Fruit fly (Drosophila melanogaster) whole organism, wandering third instar larva: ENCODE measurements around the gene ush.

Source experiments
- Abd-B ChIP-seq: fragments of >200 bp; optimal IDR thresholded peaks from 2 replicates; lab custom pipeline; 2017; ENCODE audit warnings: missing biosample characterization, missing genetic modification characterization
- CG32264 ChIP-seq: fragments of 200-800 bp; sonication (Bioruptor generic); optimal IDR thresholded peaks from 2 replicates; lab custom pipeline; 2016; ENCODE audit warnings: missing biosample characterization, missing genetic modification characterization
- CG9705 ChIP-seq: fragments of 200-800 bp; sonication (Bioruptor generic); optimal IDR thresholded peaks from 2 replicates; lab custom pipeline; 2018; ENCODE audit warnings: missing biosample characterization, mild to moderate bottlenecking, missing genetic modification characterization
- CrebA ChIP-seq: fragments of 200-800 bp; sonication (Bioruptor generic); optimal IDR thresholded peaks from 2 replicates; lab custom pipeline; 2016; ENCODE audit warnings: missing biosample characterization, mild to moderate bottlenecking, missing genetic modification characterization, borderline replicate concordance
- Dfd ChIP-seq: fragments of >200 bp; optimal IDR thresholded peaks from 2 replicates; lab custom pipeline; 2017; ENCODE audit warnings: missing biosample characterization, missing genetic modification characterization
- Dif ChIP-seq: fragments of 200-275, 200-300 bp; sonication (Bioruptor generic); optimal IDR thresholded peaks from 2 replicates; lab custom pipeline; 2018; ENCODE audit warnings: missing biosample characterization, missing genetic modification characterization; ENCODE audit not compliant: partially characterized antibody
- GATAd ChIP-seq: sonication (Bioruptor generic); optimal IDR thresholded peaks from 2 replicates; lab custom pipeline; 2016; ENCODE audit warnings: missing biosample characterization, missing genetic modification characterization
- HLH106 ChIP-seq: fragments of 200-800 bp; optimal IDR thresholded peaks from 3 replicates; lab custom pipeline; 2019; ENCODE audit warnings: missing biosample characterization, mild to moderate bottlenecking, missing genetic modification characterization, moderate library complexity
- Hnf4 ChIP-seq: fragments of 200-800 bp; sonication (Bioruptor generic); optimal IDR thresholded peaks from 2 replicates; lab custom pipeline; 2016; ENCODE audit warnings: missing biosample characterization, mild to moderate bottlenecking, missing genetic modification characterization
- Hr78 ChIP-seq: fragments of >200 bp; optimal IDR thresholded peaks from 2 replicates; lab custom pipeline; 2017; ENCODE audit warnings: missing biosample characterization, missing genetic modification characterization
- Hr83 ChIP-seq: fragments of 200-300 bp; sonication (Bioruptor generic); optimal IDR thresholded peaks from 2 replicates; lab custom pipeline; 2016; ENCODE audit warnings: missing biosample characterization, mild to moderate bottlenecking, missing genetic modification characterization, moderate library complexity; ENCODE audit not compliant: poor library complexity, severe bottlenecking
- Jra ChIP-seq: sonication (Bioruptor generic); optimal IDR thresholded peaks from 2 replicates; lab custom pipeline; 2016; ENCODE audit warnings: missing biosample characterization, missing genetic modification characterization
- Mio ChIP-seq: sonication (Bioruptor generic); optimal IDR thresholded peaks from 2 replicates; lab custom pipeline; 2016; ENCODE audit warnings: missing biosample characterization, missing genetic modification characterization
- Myc ChIP-seq: fragments of >200 bp; optimal IDR thresholded peaks from 2 replicates; lab custom pipeline; 2017
- N ChIP-seq: fragments of >200 bp; optimal IDR thresholded peaks from 2 replicates; lab custom pipeline; 2018; ENCODE audit warnings: missing biosample characterization, missing external identifiers, missing genetic modification characterization
- OdsH ChIP-seq: fragments of 200-800 bp; sonication (Bioruptor generic); optimal IDR thresholded peaks from 2 replicates; lab custom pipeline; 2016; ENCODE audit warnings: missing biosample characterization, mild to moderate bottlenecking, missing genetic modification characterization
- Rel ChIP-seq, 2 experiments: fragments of 200-800 bp; sonication (Bioruptor generic) in 1 of 2; optimal IDR thresholded peaks; 2 replicates in 1 of 2; 3 replicates in 1 of 2; lab custom pipeline; 2016 to 2019; ENCODE audit warnings: mild to moderate bottlenecking in 2 of 2, missing biosample characterization in 2 of 2, missing genetic modification characterization in 2 of 2, moderate library complexity in 1 of 2
- Sp1 ChIP-seq: fragments of 200-800 bp; sonication (Bioruptor generic); optimal IDR thresholded peaks from 3 replicates; lab custom pipeline; 2019; ENCODE audit warnings: missing biosample characterization, mild to moderate bottlenecking, missing genetic modification characterization, moderate library complexity
- Vsx2 ChIP-seq: fragments of 200-300, 225-300 bp; sonication (Bioruptor generic); optimal IDR thresholded peaks from 2 replicates; lab custom pipeline; 2018; ENCODE audit warnings: missing biosample characterization, missing genetic modification characterization; ENCODE audit not compliant: partially characterized antibody
- br ChIP-seq: fragments of 200-800 bp; sonication (Bioruptor generic); optimal IDR thresholded peaks from 2 replicates; lab custom pipeline; 2016; ENCODE audit warnings: missing biosample characterization, missing genetic modification characterization
- brk ChIP-seq: fragments of 200-800 bp; sonication (Bioruptor generic); optimal IDR thresholded peaks from 2 replicates; lab custom pipeline; 2016; ENCODE audit warnings: missing biosample characterization, mild to moderate bottlenecking, missing genetic modification characterization
- dl ChIP-seq, 2 experiments: fragments of 175-275, 200-275 bp in 1 of 2; fragments of 200-275 bp in 1 of 2; sonication (Bioruptor generic); optimal IDR thresholded peaks; lab custom pipeline; 2018; ENCODE audit warnings: mild to moderate bottlenecking in 2 of 2, missing biosample characterization in 2 of 2, missing genetic modification characterization in 2 of 2, moderate library complexity in 2 of 2; ENCODE audit not compliant: partially characterized antibody in 2 of 2, insufficient read depth in 1 of 2
- dmrt93B ChIP-seq: fragments of 200-800 bp; sonication (Bioruptor generic); optimal IDR thresholded peaks from 2 replicates; lab custom pipeline; 2018; ENCODE audit warnings: missing biosample characterization, mild to moderate bottlenecking, missing genetic modification characterization
- dsf ChIP-seq: sonication (Bioruptor generic); optimal IDR thresholded peaks from 2 replicates; lab custom pipeline; 2016; ENCODE audit warnings: missing biosample characterization, missing genetic modification characterization, borderline replicate concordance
- ey ChIP-seq: fragments of 200-800 bp; sonication (Bioruptor generic); optimal IDR thresholded peaks from 2 replicates; lab custom pipeline; 2016; ENCODE audit warnings: missing biosample characterization, missing genetic modification characterization
- foxo ChIP-seq, 2 experiments: fragments of 200-800 bp; sonication (Bioruptor generic); optimal IDR thresholded peaks; 2 replicates in 1 of 2; 3 replicates in 1 of 2; lab custom pipeline; 2016 to 2017; ENCODE audit warnings: missing biosample characterization in 2 of 2, missing genetic modification characterization in 2 of 2
- fru ChIP-seq: fragments of 200-800 bp; sonication (Bioruptor generic); optimal IDR thresholded peaks from 3 replicates; lab custom pipeline; 2016; ENCODE audit warnings: missing biosample characterization, mild to moderate bottlenecking, missing genetic modification characterization
- h ChIP-seq: fragments of 200-800 bp; sonication (Bioruptor generic); optimal IDR thresholded peaks from 3 replicates; lab custom pipeline; 2016; ENCODE audit warnings: missing biosample characterization, mild to moderate bottlenecking, missing genetic modification characterization
- jim ChIP-seq: fragments of 175-275, 200-325 bp; sonication (Bioruptor generic); optimal IDR thresholded peaks from 2 replicates; lab custom pipeline; 2016; ENCODE audit warnings: missing biosample characterization, mild to moderate bottlenecking, missing genetic modification characterization
- lola ChIP-seq: fragments of >200 bp; optimal IDR thresholded peaks from 2 replicates; lab custom pipeline; 2017; ENCODE audit warnings: missing biosample characterization, missing genetic modification characterization
- pan ChIP-seq: fragments of >200 bp; optimal IDR thresholded peaks from 2 replicates; lab custom pipeline; 2017
- psq ChIP-seq: fragments of 200-800 bp; sonication (Bioruptor generic); optimal IDR thresholded peaks from 3 replicates; lab custom pipeline; 2017; ENCODE audit warnings: missing biosample characterization, mild to moderate bottlenecking, missing genetic modification characterization, moderate library complexity
- rgr ChIP-seq: fragments of 200-800 bp; sonication (Bioruptor generic); optimal IDR thresholded peaks from 3 replicates; lab custom pipeline; 2016; ENCODE audit warnings: missing biosample characterization, mild to moderate bottlenecking, missing genetic modification characterization
- sage ChIP-seq: fragments of 200-800 bp; sonication (Bioruptor generic); optimal IDR thresholded peaks from 2 replicates; lab custom pipeline; 2016; ENCODE audit warnings: missing biosample characterization, mild to moderate bottlenecking, missing genetic modification characterization
- sv ChIP-seq: fragments of 200-800 bp; sonication (Bioruptor generic); optimal IDR thresholded peaks from 3 replicates; lab custom pipeline; 2016; ENCODE audit warnings: missing biosample characterization, missing genetic modification characterization
- tai ChIP-seq: sonication (Bioruptor generic); optimal IDR thresholded peaks from 2 replicates; lab custom pipeline; 2016; ENCODE audit warnings: missing biosample characterization, missing genetic modification characterization
- usp ChIP-seq: fragments of >200 bp; optimal IDR thresholded peaks from 2 replicates; lab custom pipeline; 2017; ENCODE audit warnings: missing biosample characterization, missing genetic modification characterization
- woc ChIP-seq: sonication (Bioruptor generic); optimal IDR thresholded peaks from 2 replicates; lab custom pipeline; 2016; ENCODE audit warnings: missing biosample characterization, mild to moderate bottlenecking, missing genetic modification characterization

The ush gene

DNA sequence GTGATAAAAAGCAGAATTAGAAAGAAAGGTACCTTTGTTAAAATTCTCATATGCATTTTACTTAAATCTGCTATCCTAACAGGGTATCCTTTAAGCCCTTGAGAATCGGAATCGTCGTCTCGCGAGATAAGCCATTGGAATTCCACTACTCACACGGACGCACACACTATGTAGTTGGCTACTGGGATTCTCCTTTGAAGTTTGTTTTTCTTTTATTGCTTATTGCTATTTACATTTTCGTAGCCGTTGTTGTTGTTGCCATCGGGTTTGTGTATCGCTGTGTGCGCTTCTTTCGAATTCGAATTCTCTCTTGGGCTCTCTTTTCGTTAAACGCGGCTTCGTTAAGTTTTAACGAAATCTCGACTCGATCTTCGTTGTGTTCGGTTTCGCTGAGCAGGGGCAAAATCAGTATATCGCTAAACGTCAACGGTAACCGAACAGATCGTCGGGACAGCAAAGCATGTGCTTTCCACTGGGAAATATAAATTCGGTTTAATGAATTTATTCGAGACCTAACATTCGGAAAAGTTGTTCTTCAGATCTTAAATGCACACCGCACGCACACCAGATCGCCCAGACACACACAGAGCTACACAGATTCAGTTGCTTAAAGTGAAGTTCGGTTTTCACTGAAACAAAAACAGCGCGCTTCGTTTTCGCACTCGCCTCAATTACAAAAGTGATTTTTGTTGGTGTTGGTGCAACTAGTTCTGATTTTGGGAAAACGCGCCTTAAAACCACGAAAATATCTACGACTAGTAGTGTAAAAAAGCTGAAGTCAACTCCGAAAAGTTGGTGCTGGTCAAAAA lies 45.0 kb upstream of the ush start, which contains the start of gene ex:
Gene ex (plus strand): TSS at position 408 of the 809 bp plus-strand sequence.
- no peak for TF ChIP-seq br (GFP tag; lab: Kevin White, UChicago)
- TF ChIP-seq Hnf4, result peak; percentile 2
- no peak for TF ChIP-seq GATAd (GFP tag; lab: Kevin White, UChicago)
- no peak for TF ChIP-seq Jra (GFP tag; lab: Kevin White, UChicago)
- TF ChIP-seq lola (GFP tag; lab: Kevin White, UChicago), result no peak
- TF ChIP-seq jim (GFP tag; lab: Kevin White, UChicago), result no peak
- TF ChIP-seq brk (GFP tag; lab: Kevin White, UChicago), result peak; percentile 13
- no peak for TF ChIP-seq Mio (GFP tag; lab: Kevin White, UChicago)
- no peak for TF ChIP-seq Dfd (GFP tag; lab: Kevin White, UChicago)
- TF ChIP-seq h (GFP tag; lab: Kevin White, UChicago), result no peak
- no peak for TF ChIP-seq woc (GFP tag; lab: Kevin White, UChicago)
- TF ChIP-seq CrebA, result peak; percentile 88
- peak; percentile 12 for TF ChIP-seq OdsH
- no peak for TF ChIP-seq dl (GFP tag; optimal IDR thresholded peaks at IDR 0.05; lab: Kevin White, UChicago; ENCODE audit: insufficient read depth in 1 of 2, partially characterized antibody in 2 of 2)
- TF ChIP-seq CG9705 (GFP tag; lab: Kevin White, UChicago), result no peak
- no peak for TF ChIP-seq Dif (GFP tag; lab: Kevin White, UChicago)
- TF ChIP-seq HLH106 (tag; lab: Kevin White, UChicago), result no peak
- no peak for TF ChIP-seq dsf (GFP tag; lab: Kevin White, UChicago)
- TF ChIP-seq Sp1, result peak; percentile 16
- peak; percentile 8 for TF ChIP-seq rgr
- TF ChIP-seq dmrt93B (GFP tag; lab: Kevin White, UChicago), result no peak
- TF ChIP-seq Rel (GFP tag; optimal IDR thresholded peaks at IDR 0.05; lab: Kevin White, UChicago), result no peak
- peak; percentile 25 for TF ChIP-seq Rel (tag; optimal IDR thresholded peaks at IDR 0.05; lab: Kevin White, UChicago)
- TF ChIP-seq foxo (GFP tag; optimal IDR thresholded peaks at IDR 0.05; lab: Kevin White, UChicago), result peak in 1 of 2 experiments; percentile 53
- no peak for TF ChIP-seq N (GFP tag; lab: Kevin White, UChicago)
- TF ChIP-seq tai (GFP tag; lab: Kevin White, UChicago), result no peak
- no peak for TF ChIP-seq pan (lab: Kevin White, UChicago)
- TF ChIP-seq CG32264 (GFP tag; lab: Kevin White, UChicago), result no peak
- TF ChIP-seq fru, result no peak
- peak; percentile 36 for TF ChIP-seq sage (GFP tag; lab: Kevin White, UChicago)
- peak; percentile 40 for TF ChIP-seq psq (GFP tag; lab: Kevin White, UChicago)
- TF ChIP-seq Vsx2 (GFP tag; lab: Kevin White, UChicago), result no peak
- no peak for TF ChIP-seq Abd-B (GFP tag; lab: Kevin White, UChicago)
- no peak for TF ChIP-seq Myc (lab: Kevin White, UChicago)
- no peak for TF ChIP-seq sv (GFP tag; lab: Kevin White, UChicago)
- no peak for TF ChIP-seq usp (GFP tag; lab: Kevin White, UChicago)
- TF ChIP-seq ey (GFP tag; lab: Kevin White, UChicago), result no peak
- no peak for TF ChIP-seq Hr78
- TF ChIP-seq Hr83 (GFP tag; lab: Kevin White, UChicago), result peak; percentile 15

DNA sequence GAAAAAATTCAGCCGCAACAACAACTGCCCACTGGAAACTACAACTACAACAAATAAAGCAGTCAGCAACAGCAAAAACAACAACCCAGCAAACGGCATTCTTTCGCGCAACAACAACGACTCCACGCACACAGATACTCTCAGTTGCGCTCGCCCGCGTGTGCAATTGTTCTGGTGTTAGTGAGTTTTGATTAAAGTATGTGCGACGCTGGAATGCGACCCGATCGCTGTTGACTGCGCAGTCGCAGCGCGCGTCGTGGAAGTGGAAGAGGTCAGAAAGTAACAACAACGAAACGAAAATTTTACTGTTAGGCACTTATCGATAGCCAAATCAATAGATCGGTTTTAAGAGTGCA lies 44.4 kb upstream of the ush start:
- peak; percentile 29 for TF ChIP-seq Dif (GFP tag; lab: Kevin White, UChicago)
- no peak for TF ChIP-seq GATAd (GFP tag; lab: Kevin White, UChicago)
- no peak for TF ChIP-seq pan (lab: Kevin White, UChicago)
- no peak for TF ChIP-seq rgr
- no peak for TF ChIP-seq tai (GFP tag; lab: Kevin White, UChicago)
- peak in 1 of 2 experiments; percentile 19 for TF ChIP-seq dl (GFP tag; optimal IDR thresholded peaks at IDR 0.05; lab: Kevin White, UChicago; ENCODE audit: insufficient read depth in 1 of 2, partially characterized antibody in 2 of 2)
- no peak for TF ChIP-seq HLH106 (tag; lab: Kevin White, UChicago)
- no peak for TF ChIP-seq N (GFP tag; lab: Kevin White, UChicago)
- TF ChIP-seq Dfd (GFP tag; lab: Kevin White, UChicago), result no peak
- no peak for TF ChIP-seq Hnf4
- TF ChIP-seq h (GFP tag; lab: Kevin White, UChicago), result no peak
- no peak for TF ChIP-seq dmrt93B (GFP tag; lab: Kevin White, UChicago)
- TF ChIP-seq Hr78, result no peak
